Fruit fly (Drosophila melanogaster): ENCODE results near the gene Zip99C.

DNA sequence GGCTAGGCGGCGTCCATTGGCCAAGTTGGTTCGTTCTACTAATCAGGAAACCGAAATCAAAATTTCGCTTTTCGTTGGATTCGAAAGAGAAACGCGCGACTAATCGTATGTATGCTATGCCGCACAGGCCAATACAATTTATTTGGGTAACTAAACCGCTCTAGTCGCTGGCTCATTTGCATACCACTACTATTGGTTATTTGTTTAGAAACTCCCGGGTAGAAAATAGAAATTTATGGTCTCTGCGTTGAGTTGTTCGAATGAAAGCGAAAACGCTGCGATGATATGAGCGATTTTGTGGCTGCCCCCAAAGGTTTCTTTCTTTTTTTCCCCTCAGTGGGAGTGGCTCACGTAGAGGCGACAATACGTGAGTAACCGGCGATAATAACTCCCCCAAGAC, 24.3 kb upstream of the Zip99C start:
- TF ChIP-seq ovo (GFP tag; optimal IDR thresholded peaks at IDR 0.05), result no peak
- TF ChIP-seq CG1620 (GFP tag; optimal IDR thresholded peaks at IDR 0.05), result no peak
- no peak for TF ChIP-seq kay (GFP tag; ENCODE audit: borderline replicate concordance)
- TF ChIP-seq tj (GFP tag; optimal IDR thresholded peaks at IDR 0.05), result no peak
- no peak for TF ChIP-seq CG33017 (tag; optimal IDR thresholded peaks at IDR 0.05)
- TF ChIP-seq CG11617 (GFP tag; optimal IDR thresholded peaks at IDR 0.05), result no peak
- no peak for TF ChIP-seq pad (GFP tag; optimal IDR thresholded peaks at IDR 0.05)
- TF ChIP-seq toe (GFP tag; optimal IDR thresholded peaks at IDR 0.05), result no peak
- TF ChIP-seq Clk (GFP tag; optimal IDR thresholded peaks at IDR 0.05), result no peak
- no peak for TF ChIP-seq cnc (optimal IDR thresholded peaks at IDR 0.05)
- TF ChIP-seq cic (GFP tag; optimal IDR thresholded peaks at IDR 0.05), result no peak
- TF ChIP-seq CG14711 (tag; optimal IDR thresholded peaks at IDR 0.05), result no peak
